Comparison of ENCODE assay signal across 5 worm cellular contexts in genomic region chrIV:11491422-11491821, ce11.
TF ChIP-seq lines count a peak whose summit lies in the region.

No protein-coding gene starts in this region.

TF ChIP-seq in whole organism, L1 larva, 84 proteins besides CTCF, POLR2A, EP300 and RAD21 (continues in another document):
- TF ChIP-seq ztf-11 (tag; optimal IDR thresholded peaks at IDR 0.05; lab: Kevin White, UChicago) (no peak), pag-3 (tag; optimal IDR thresholded peaks at IDR 0.05; lab: Kevin White, UChicago; ENCODE audit: borderline replicate concordance, insufficient read depth) (no peak), unc-30 (tag; optimal IDR thresholded peaks at IDR 0.05; lab: Kevin White, UChicago) (no peak), unc-62 (GFP tag; optimal IDR thresholded peaks at IDR 0.05; lab: Kevin White, UChicago) (no peak), nhr-76 (tag; optimal IDR thresholded peaks at IDR 0.05; lab: Kevin White, UChicago) (no peak), ets-5 (GFP tag; IDR thresholded peaks at IDR 0.05; lab: Robert Waterston, UW) (no peak), lin-39 (tag; optimal IDR thresholded peaks at IDR 0.05; lab: Kevin White, UChicago) (no peak), zip-4 (GFP tag; optimal IDR thresholded peaks at IDR 0.05; lab: Kevin White, UChicago) (no peak), ceh-63 (GFP tag; optimal IDR thresholded peaks at IDR 0.05; lab: Kevin White, UChicago) (no peak), lir-3 (tag; optimal IDR thresholded peaks at IDR 0.05; lab: Kevin White, UChicago; ENCODE audit: poor library complexity) (no peak), nhr-90 (tag; optimal IDR thresholded peaks at IDR 0.05; lab: Kevin White, UChicago; ENCODE audit: poor library complexity) (peak; percentile 69), fkh-10 (GFP tag; optimal IDR thresholded peaks at IDR 0.05; lab: Kevin White, UChicago) (no peak), vab-15 (tag; optimal IDR thresholded peaks at IDR 0.05; lab: Kevin White, UChicago) (no peak), efl-3 (GFP tag; optimal IDR thresholded peaks at IDR 0.05; lab: Kevin White, UChicago) (no peak), lin-35 (GFP tag; optimal IDR thresholded peaks at IDR 0.05; lab: Kevin White, UChicago) (peak; percentile 9 to 54), sox-4 (tag; optimal IDR thresholded peaks at IDR 0.05; lab: Kevin White, UChicago) (no peak), Y116A8C.19 (tag; optimal IDR thresholded peaks at IDR 0.05; lab: Kevin White, UChicago; ENCODE audit: borderline replicate concordance) (no peak), lin-14 (GFP tag; optimal IDR thresholded peaks at IDR 0.05; lab: Kevin White, UChicago) (peak; percentile 85)

TF ChIP-seq in whole organism, L2 larva, 48 proteins besides CTCF, POLR2A, EP300 and RAD21:
- peak; percentile 32 for TF ChIP-seq sma-9 (GFP tag; optimal IDR thresholded peaks at IDR 0.05; lab: Kevin White, UChicago)
- no peak for TF ChIP-seq sma-9 (tag; optimal IDR thresholded peaks at IDR 0.05; lab: Kevin White, UChicago)
- TF ChIP-seq fos-1 (tag; optimal IDR thresholded peaks at IDR 0.05; lab: Kevin White, UChicago) = peak; percentile 56
- TF ChIP-seq nhr-129 (tag; optimal IDR thresholded peaks at IDR 0.05; lab: Kevin White, UChicago) = peak; percentile 11
- peak; percentile 78 for TF ChIP-seq nhr-25 (tag; optimal IDR thresholded peaks at IDR 0.05; lab: Kevin White, UChicago)
- peak; percentile 17 for TF ChIP-seq ztf-4 (tag; optimal IDR thresholded peaks at IDR 0.05; lab: Kevin White, UChicago)
- TF ChIP-seq nhr-77 (tag; optimal IDR thresholded peaks at IDR 0.05; lab: Kevin White, UChicago) = no peak
- TF ChIP-seq sma-3 (GFP tag; optimal IDR thresholded peaks at IDR 0.05; lab: Kevin White, UChicago) = peak; percentile 70
- TF ChIP-seq lin-39 (tag; optimal IDR thresholded peaks at IDR 0.05; lab: Kevin White, UChicago) = no peak
- peak; percentile 41 for TF ChIP-seq Y55F3AM.14 (GFP tag; optimal IDR thresholded peaks at IDR 0.05; lab: Kevin White, UChicago)
- peak; percentile 47 for TF ChIP-seq nhr-21 (tag; optimal IDR thresholded peaks at IDR 0.05; lab: Kevin White, UChicago)
- peak; percentile 77 for TF ChIP-seq blmp-1 (tag; optimal IDR thresholded peaks at IDR 0.05; lab: Kevin White, UChicago; ENCODE audit: insufficient read depth)
- no peak for TF ChIP-seq egl-27 (tag; optimal IDR thresholded peaks at IDR 0.05; lab: Kevin White, UChicago)
- TF ChIP-seq nhr-11 (tag; optimal IDR thresholded peaks at IDR 0.05; lab: Kevin White, UChicago) = no peak
TF ChIP-seq in whole organism, L2 larva: peak in this region for 9.

TF ChIP-seq in whole organism, L3 larva, 47 proteins besides CTCF, POLR2A, EP300 and RAD21:
- TF ChIP-seq ama-1 (optimal IDR thresholded peaks at IDR 0.05; lab: Kevin White, UChicago) (no peak), elt-1 (tag; optimal IDR thresholded peaks at IDR 0.05; lab: Kevin White, UChicago) (peak; percentile 24), nhr-23 (tag; optimal IDR thresholded peaks at IDR 0.05; lab: Kevin White, UChicago) (peak; percentile 52), nfya-1 (tag; optimal IDR thresholded peaks at IDR 0.05; lab: Kevin White, UChicago; ENCODE audit: insufficient read depth) (peak; percentile 1), zag-1 (tag; optimal IDR thresholded peaks at IDR 0.05; lab: Kevin White, UChicago) (no peak), hmg-11 (tag; optimal IDR thresholded peaks at IDR 0.05; lab: Kevin White, UChicago) (peak; percentile 2), nhr-25 (tag; optimal IDR thresholded peaks at IDR 0.05; lab: Kevin White, UChicago) (peak; percentile 57), lsy-12 (tag; optimal IDR thresholded peaks at IDR 0.05; lab: Kevin White, UChicago) (peak; percentile 20), nhr-43 (tag; optimal IDR thresholded peaks at IDR 0.05; lab: Kevin White, UChicago; ENCODE audit: poor library complexity, severe bottlenecking) (peak; percentile 71)

TF ChIP-seq in whole organism, L4 larva, 104 proteins besides CTCF, POLR2A, EP300 and RAD21 (continues in another document):
- 0 out of 2 replicates have a peak, but pooled peaks have one; percentile 25 for TF ChIP-seq hmg-1.1 (GFP tag; IDR thresholded peaks at IDR 0.05; lab: Robert Waterston, UW)
- TF ChIP-seq zip-11 (GFP tag; IDR thresholded peaks at IDR 0.05; lab: Robert Waterston, UW) = no peak
- no peak for TF ChIP-seq Y5F2A.4 (GFP tag; optimal IDR thresholded peaks at IDR 0.05; lab: Kevin White, UChicago)
- TF ChIP-seq mdl-1 (tag; optimal IDR thresholded peaks at IDR 0.05; lab: Kevin White, UChicago) = peak in 1 of 2 experiments; percentile 52
- no peak for TF ChIP-seq lir-3 (tag; optimal IDR thresholded peaks at IDR 0.05; lab: Kevin White, UChicago)
- TF ChIP-seq aly-2 (tag; optimal IDR thresholded peaks at IDR 0.05; lab: Kevin White, UChicago) = no peak
- TF ChIP-seq Y75B8A.6 (GFP tag; IDR thresholded peaks at IDR 0.05; lab: Robert Waterston, UW) = no peak
- TF ChIP-seq fos-1 (tag; optimal IDR thresholded peaks at IDR 0.05; lab: Kevin White, UChicago) = no peak
- no peak for TF ChIP-seq zfp-2 (tag; optimal IDR thresholded peaks at IDR 0.05; lab: Kevin White, UChicago)
- TF ChIP-seq pqm-1 (tag; optimal IDR thresholded peaks at IDR 0.05; lab: Kevin White, UChicago) = no peak
- TF ChIP-seq ceh-28 (tag; optimal IDR thresholded peaks at IDR 0.05; lab: Kevin White, UChicago) = no peak
- no peak for TF ChIP-seq F49E8.2 (tag; optimal IDR thresholded peaks at IDR 0.05; lab: Kevin White, UChicago; ENCODE audit: borderline replicate concordance)
- no peak for TF ChIP-seq nhr-237 (tag; optimal IDR thresholded peaks at IDR 0.05; lab: Kevin White, UChicago)
- no peak for TF ChIP-seq egl-43 (GFP tag; IDR thresholded peaks at IDR 0.05; lab: Robert Waterston, UW)
- no peak for TF ChIP-seq tag-97 (GFP tag; IDR thresholded peaks at IDR 0.05; lab: Robert Waterston, UW)
- no peak for TF ChIP-seq Y48G9A.11 (GFP tag; IDR thresholded peaks at IDR 0.05; lab: Robert Waterston, UW)
- no peak for TF ChIP-seq zfp-3 (GFP tag; conservative IDR thresholded peaks at IDR 0.05; lab: Robert Waterston, UW)
- TF ChIP-seq daf-16 (GFP tag; optimal IDR thresholded peaks at IDR 0.05; lab: Kevin White, UChicago) = no peak
- no peak for TF ChIP-seq daf-16 (tag; optimal IDR thresholded peaks at IDR 0.05; lab: Kevin White, UChicago)
- no peak for TF ChIP-seq egl-27 (tag; optimal IDR thresholded peaks at IDR 0.05; lab: Kevin White, UChicago)
- TF ChIP-seq ces-1 (GFP tag; optimal IDR thresholded peaks at IDR 0.05; lab: Kevin White, UChicago) = no peak
- TF ChIP-seq daf-8 (GFP tag; IDR thresholded peaks at IDR 0.05; lab: Robert Waterston, UW) = no peak
- no peak for TF ChIP-seq daf-19 (GFP tag; conservative IDR thresholded peaks at IDR 0.05; lab: Robert Waterston, UW)
- TF ChIP-seq snpc-4 (tag; optimal IDR thresholded peaks at IDR 0.05; lab: Kevin White, UChicago) = no peak
- TF ChIP-seq pha-4 (GFP tag; IDR thresholded peaks at IDR 0.05; lab: Robert Waterston, UW) = no peak
- TF ChIP-seq pha-4 (tag; optimal IDR thresholded peaks at IDR 0.05; lab: Kevin White, UChicago) = no peak
- peak; percentile 45 for TF ChIP-seq hlh-30 (tag; optimal IDR thresholded peaks at IDR 0.05; lab: Kevin White, UChicago; ENCODE audit: insufficient read depth)
- TF ChIP-seq cey-2 (tag; optimal IDR thresholded peaks at IDR 0.05; lab: Kevin White, UChicago; ENCODE audit: borderline replicate concordance, insufficient read depth) = peak; percentile 60

TF ChIP-seq in whole organism, young adult, 124 proteins besides CTCF, POLR2A, EP300 and RAD21:
- peak; percentile 36 for TF ChIP-seq die-1 (tag; optimal IDR thresholded peaks at IDR 0.05; lab: Kevin White, UChicago)
- TF ChIP-seq snpc-4 (GFP tag; optimal IDR thresholded peaks at IDR 0.05; lab: Kevin White, UChicago) = no peak
- TF ChIP-seq snpc-4 (tag; optimal IDR thresholded peaks at IDR 0.05; lab: Kevin White, UChicago) = no peak
- no peak for TF ChIP-seq cebp-1 (GFP tag; IDR thresholded peaks at IDR 0.05; lab: Robert Waterston, UW)
- peak; percentile 25 for TF ChIP-seq cebp-1 (tag; optimal IDR thresholded peaks at IDR 0.05; lab: Kevin White, UChicago)
- TF ChIP-seq madf-10 (tag; optimal IDR thresholded peaks at IDR 0.05; lab: Kevin White, UChicago) = no peak
- TF ChIP-seq lin-40 (tag; optimal IDR thresholded peaks at IDR 0.05; lab: Kevin White, UChicago) = peak; percentile 61
- TF ChIP-seq unc-62 (GFP tag; optimal IDR thresholded peaks at IDR 0.05; lab: Kevin White, UChicago) = no peak
- TF ChIP-seq ceh-27 (GFP tag; optimal IDR thresholded peaks at IDR 0.05; lab: Kevin White, UChicago) = no peak
- no peak for TF ChIP-seq attf-3 (GFP tag; conservative IDR thresholded peaks at IDR 0.05; lab: Robert Waterston, UW)
- no peak for TF ChIP-seq Y53G8AR.9 (GFP tag; conservative IDR thresholded peaks at IDR 0.05; lab: Robert Waterston, UW)
- peak; percentile 79 for TF ChIP-seq ztf-26 (tag; optimal IDR thresholded peaks at IDR 0.05; lab: Kevin White, UChicago)
- TF ChIP-seq gei-17 (GFP tag; optimal IDR thresholded peaks at IDR 0.05; lab: Kevin White, UChicago) = no peak
- TF ChIP-seq somi-1 (GFP tag; optimal IDR thresholded peaks at IDR 0.05; lab: Kevin White, UChicago) = peak; percentile 87
- TF ChIP-seq ZK185.1 (tag; optimal IDR thresholded peaks at IDR 0.05; lab: Kevin White, UChicago; ENCODE audit: poor library complexity, severe bottlenecking) = peak; percentile 25
- TF ChIP-seq mes-4 (tag; optimal IDR thresholded peaks at IDR 0.05; lab: Kevin White, UChicago) = no peak
- TF ChIP-seq hmg-1.2 (GFP tag; IDR thresholded peaks at IDR 0.05; lab: Robert Waterston, UW) = no peak
- TF ChIP-seq F57C9.4 (tag; optimal IDR thresholded peaks at IDR 0.05; lab: Kevin White, UChicago) = no peak
- TF ChIP-seq lin-35 (GFP tag; optimal IDR thresholded peaks at IDR 0.05; lab: Kevin White, UChicago) = no peak
TF ChIP-seq in whole organism, young adult: peak in this region for 6.
